Worm (Caenorhabditis elegans): ENCODE measurements around the gene C12D8.13.

ce11 chrV:10230932-10231331 is 10.4 kb upstream of the C12D8.13 start, which contains the start of gene fipr-6:
- TF ChIP-seq flt-1 (GFP tag; IDR thresholded peaks at IDR 0.05) (no peak), klf-2 (GFP tag; conservative IDR thresholded peaks at IDR 0.05) (no peak), T22C8.4 (GFP tag; IDR thresholded peaks at IDR 0.05) (no peak), ref-1 (GFP tag; conservative IDR thresholded peaks at IDR 0.05) (no peak), ztf-29 (GFP tag; IDR thresholded peaks at IDR 0.05) (no peak), tab-1 (GFP tag; IDR thresholded peaks at IDR 0.05) (no peak), ztf-23 (GFP tag; IDR thresholded peaks at IDR 0.05) (no peak), cog-1 (tag; optimal IDR thresholded peaks at IDR 0.05) (no peak), med-1 (GFP tag; optimal IDR thresholded peaks at IDR 0.05; ENCODE audit: insufficient read depth) (no peak)
